Fruit fly (Drosophila melanogaster): Measurements from ENCODE around the gene CG11983.

The CG11983 gene

DNA sequence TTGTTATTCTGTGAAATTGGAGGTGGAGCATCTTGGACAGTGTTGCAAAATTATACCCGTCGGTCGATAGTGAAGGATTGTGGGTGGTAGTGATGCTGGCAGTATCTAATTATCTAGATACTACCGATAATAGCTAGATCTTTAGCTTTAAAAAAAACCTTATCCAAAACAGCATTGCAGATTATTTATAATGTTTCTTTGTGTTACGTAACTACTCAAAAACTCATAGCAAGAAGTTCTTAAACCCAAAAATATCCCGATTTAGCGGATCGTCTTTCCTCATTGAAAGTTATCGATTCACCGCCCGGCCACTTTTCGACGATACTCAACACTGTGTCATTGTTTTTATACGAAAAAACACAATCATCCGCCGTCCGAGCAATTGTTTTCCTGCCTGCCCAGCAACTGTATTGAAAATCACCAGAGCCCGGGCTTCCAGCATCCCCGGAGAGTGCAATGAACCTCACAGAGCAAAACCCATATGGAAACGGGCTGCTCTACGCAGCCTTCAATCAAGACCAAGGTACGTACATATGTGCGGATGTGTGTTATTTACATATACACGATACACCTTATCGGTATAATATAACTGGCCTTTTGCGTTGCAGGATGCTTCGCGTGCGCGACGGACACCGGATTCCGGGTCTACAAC is 15.1 kb upstream of the CG11983 start, which contains the start of gene CG11975 (continued):
- TF ChIP-seq fd102C (GFP tag; optimal IDR thresholded peaks at IDR 0.05) (no peak), BEAF-32 (GFP tag; optimal IDR thresholded peaks at IDR 0.05) (peak; percentile 84), CG14050 (GFP tag; IDR thresholded peaks at IDR 0.05) (no peak), CG15073 (GFP tag; optimal IDR thresholded peaks at IDR 0.05) (no peak), CG10565 (GFP tag; optimal IDR thresholded peaks at IDR 0.05) (no peak), CG8089 (GFP tag; optimal IDR thresholded peaks at IDR 0.05) (peak; percentile 57), ara (GFP tag; IDR thresholded peaks at IDR 0.05) (no peak), CG3163 (GFP tag; optimal IDR thresholded peaks at IDR 0.05) (peak; percentile 73), CG2678 (tag; optimal IDR thresholded peaks at IDR 0.05) (no peak), Hmx (GFP tag; optimal IDR thresholded peaks at IDR 0.05) (no peak), ato (GFP tag; IDR thresholded peaks at IDR 0.05; ENCODE audit: partially characterized antibody) (no peak), hb (GFP tag; IDR thresholded peaks at IDR 0.05; ENCODE audit: partially characterized antibody) (0 out of 3 replicates have a peak, but pooled peaks have one; percentile 11), pfk (GFP tag; optimal IDR thresholded peaks at IDR 0.05) (no peak), CG14667 (GFP tag; IDR thresholded peaks at IDR 0.05) (0 out of 2 replicates have a peak, but pooled peaks have one; percentile 12), Sox102F (GFP tag; optimal IDR thresholded peaks at IDR 0.05) (no peak), wek (GFP tag; optimal IDR thresholded peaks at IDR 0.05) (no peak), CG8290 (GFP tag; optimal IDR thresholded peaks at IDR 0.05) (peak; percentile 84), CG8290 (tag; optimal IDR thresholded peaks at IDR 0.05) (peak in 1 of 2 experiments; percentile 2), stc (GFP tag; IDR thresholded peaks at IDR 0.05) (no peak), row (GFP tag; IDR thresholded peaks at IDR 0.05) (peak; percentile 87), CG11398 (GFP tag; optimal IDR thresholded peaks at IDR 0.05) (peak; percentile 60), CG10462 (GFP tag; optimal IDR thresholded peaks at IDR 0.05) (peak; percentile 47), CG8388 (GFP tag; optimal IDR thresholded peaks at IDR 0.05) (peak; percentile 46), Stat92E (GFP tag; optimal IDR thresholded peaks at IDR 0.05) (peak in 1 of 3 experiments; percentile 65), Lhr (GFP tag; optimal IDR thresholded peaks at IDR 0.05) (peak; percentile 18), zfh1 (GFP tag; IDR thresholded peaks at IDR 0.05) (peak; percentile 58), Blimp-1 (GFP tag; optimal IDR thresholded peaks at IDR 0.05) (no peak), Hsf (GFP tag; optimal IDR thresholded peaks at IDR 0.05) (peak; percentile 83), bsh (GFP tag; optimal IDR thresholded peaks at IDR 0.05) (peak in 1 of 2 experiments; percentile 50), sima (GFP tag; optimal IDR thresholded peaks at IDR 0.05) (peak; percentile 66), sug (tag; optimal IDR thresholded peaks at IDR 0.05) (peak; percentile 80), TFAM (GFP tag; optimal IDR thresholded peaks at IDR 0.05) (no peak), ash1 (GFP tag; optimal IDR thresholded peaks at IDR 0.05) (no peak), CTCF (GFP tag; optimal IDR thresholded peaks at IDR 0.05) (no peak), gfzf (GFP tag; optimal IDR thresholded peaks at IDR 0.05) (peak; percentile 35), Vsx1 (GFP tag; optimal IDR thresholded peaks at IDR 0.05) (no peak), ttk (GFP tag; IDR thresholded peaks at IDR 0.05) (0 out of 2 replicates have a peak, but pooled peaks have one; percentile 9), CG4854 (GFP tag; optimal IDR thresholded peaks at IDR 0.05) (peak; percentile 71), onecut (GFP tag; IDR thresholded peaks at IDR 0.05) (peak; percentile 85), CG12659 (GFP tag; optimal IDR thresholded peaks at IDR 0.05) (peak; percentile 83), nom (GFP tag; optimal IDR thresholded peaks at IDR 0.05) (no peak), CG7839 (tag; optimal IDR thresholded peaks at IDR 0.05) (no peak), CHES-1-like (GFP tag; optimal IDR thresholded peaks at IDR 0.05) (peak; percentile 94), B-H1 (GFP tag; IDR thresholded peaks at IDR 0.05) (no peak), CG14014 (GFP tag; IDR thresholded peaks at IDR 0.05) (peak; percentile 57; the same call in 1 of the 2 replicates), D19B (GFP tag; optimal IDR thresholded peaks at IDR 0.05) (peak; percentile 40), CG42726 (GFP tag; IDR thresholded peaks at IDR 0.05; ENCODE audit: partially characterized antibody) (no peak), eyg (GFP tag; optimal IDR thresholded peaks at IDR 0.05) (peak; percentile 80), chm (GFP tag; IDR thresholded peaks at IDR 0.05) (no peak), cad (GFP tag; optimal IDR thresholded peaks at IDR 0.05) (no peak)

Measured in whole organism, embryonic.